Worm (Caenorhabditis elegans) whole organism, mixed stage, embryonic: ENCODE measurements around the gene K09F6.13.

Experiments used
- bed-3 ChIP-seq: fragments of 200-800 bp; sonication (Bioruptor generic); optimal IDR thresholded peaks from 3 replicates; lab custom pipeline; 2018; ENCODE audit warnings: mild to moderate bottlenecking, missing genetic modification characterization, moderate library complexity, missing compliant biosample characterization
- ham-2 ChIP-seq: fragments of 200-800 bp; sonication (Bioruptor generic); optimal IDR thresholded peaks from 2 replicates; lab custom pipeline; 2018; ENCODE audit warnings: mild to moderate bottlenecking, missing genetic modification characterization, missing compliant biosample characterization
- hlh-1 ChIP-seq: fragments of 150-350 bp; optimal IDR thresholded peaks from 2 replicates; lab custom pipeline; 2014; ENCODE audit warnings: missing biosample characterization, missing genetic modification reagents, missing genetic modification characterization
- nhr-28 ChIP-seq: fragments of 150-350 bp; optimal IDR thresholded peaks from 2 replicates; lab custom pipeline; 2014; ENCODE audit warnings: missing biosample characterization, missing genetic modification characterization
- nhr-76 ChIP-seq: sonication (generic microtip); optimal IDR thresholded peaks from 2 replicates; lab custom pipeline; 2017; ENCODE audit warnings: missing biosample characterization, missing genetic modification characterization
- pha-4 ChIP-seq: fragments of 150-350 bp; optimal IDR thresholded peaks from 2 replicates; lab custom pipeline; 2018; ENCODE audit warnings: missing biosample characterization, missing genetic modification reagents, missing genetic modification characterization
- sptf-1 ChIP-seq: sonication (generic microtip); optimal IDR thresholded peaks from 2 replicates; lab custom pipeline; 2017; ENCODE audit warnings: mild to moderate bottlenecking, missing genetic modification characterization, moderate library complexity, missing compliant biosample characterization
- tbx-8 ChIP-seq: fragments of 200-800 bp; sonication (Bioruptor generic); optimal IDR thresholded peaks from 2 replicates; lab custom pipeline; 2018; ENCODE audit warnings: mild to moderate bottlenecking, missing genetic modification characterization, moderate library complexity, missing compliant biosample characterization
- unc-120 ChIP-seq: sonication (generic microtip); optimal IDR thresholded peaks from 2 replicates; lab custom pipeline; 2017; ENCODE audit warnings: missing genetic modification characterization, missing compliant biosample characterization; ENCODE audit not compliant: poor library complexity, severe bottlenecking
- zip-8 ChIP-seq: fragments of 150-350 bp; optimal IDR thresholded peaks from 2 replicates; lab custom pipeline; 2014; ENCODE audit warnings: missing biosample characterization, missing genetic modification characterization

Gene K09F6.13

DNA sequence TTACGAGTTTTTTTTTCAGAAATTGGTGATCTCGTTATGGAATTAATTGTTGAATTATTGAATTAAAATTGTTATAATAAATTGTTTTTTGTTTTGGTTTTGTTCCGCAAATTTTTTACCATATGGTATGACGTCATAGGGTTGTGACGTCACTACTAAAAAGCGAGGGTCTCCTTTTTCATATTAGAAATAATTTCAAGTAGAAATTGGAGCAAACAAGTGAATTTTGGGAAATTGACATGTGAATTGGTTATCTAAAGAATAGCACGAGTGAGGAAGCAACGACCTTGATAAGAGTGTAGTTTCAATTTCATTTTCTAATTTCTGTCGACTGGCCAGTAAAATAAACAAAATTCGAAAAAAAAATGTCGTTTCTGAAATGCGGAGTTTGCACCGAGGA, 46.7 kb downstream of the K09F6.13 start, which contains the start of gene F43C11.7:
F43C11.7 (plus strand) TSS at position 326 of the 400 bp plus-strand sequence.
- no peak for TF ChIP-seq nhr-76
- no peak for TF ChIP-seq tbx-8 (GFP tag; lab: Kevin White, UChicago)
- TF ChIP-seq pha-4 (tag; lab: Kevin White, UChicago), result no peak
- TF ChIP-seq zip-8, result peak; percentile 98

DNA sequence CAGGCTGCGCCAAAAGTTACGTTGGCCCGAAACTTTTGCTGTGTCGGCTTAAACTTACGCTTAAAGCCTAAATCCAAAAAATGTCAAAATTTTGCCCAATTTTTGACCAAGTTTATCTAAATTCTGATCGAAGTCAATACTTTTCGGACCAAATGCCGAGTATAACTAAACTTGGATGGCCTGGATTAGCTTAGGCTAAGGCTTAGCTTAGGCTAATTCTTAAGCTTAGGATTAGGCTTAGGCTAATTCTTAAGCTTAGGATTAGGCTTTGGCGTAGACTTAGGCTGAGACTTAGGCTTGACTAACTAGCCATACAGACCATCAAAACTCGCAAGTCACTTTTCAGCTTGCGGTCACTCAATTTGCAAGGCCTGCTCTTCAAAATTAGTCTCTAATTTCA, 47.3 kb downstream of the K09F6.13 start:
- TF ChIP-seq hlh-1 (tag; lab: Kevin White, UChicago) (no peak), unc-120 (tag; lab: Kevin White, UChicago) (no peak), sptf-1 (tag; lab: Kevin White, UChicago) (no peak), bed-3 (GFP tag; lab: Kevin White, UChicago) (no peak), ham-2 (peak; percentile 12), nhr-28 (tag; lab: Kevin White, UChicago) (no peak)
